Worm (Caenorhabditis elegans) whole organism, early embryonic: Measurements from ENCODE around the gene C31C9.7.

Source experiments
- B0310.2 ChIP-seq: sonication (generic microtip); optimal IDR thresholded peaks from 2 replicates; lab custom pipeline; 2016; ENCODE audit warnings: mild to moderate bottlenecking, missing genetic modification characterization, missing compliant biosample characterization
- F13C5.2 ChIP-seq: sonication (generic microtip); optimal IDR thresholded peaks from 2 replicates; lab custom pipeline; 2017; ENCODE audit warnings: mild to moderate bottlenecking, missing genetic modification characterization, inconsistent platforms, missing compliant biosample characterization
- aly-1 ChIP-seq: sonication (generic microtip); optimal IDR thresholded peaks from 2 replicates; lab custom pipeline; 2016; ENCODE audit warnings: missing genetic modification characterization, missing compliant biosample characterization
- ama-1 ChIP-seq: fragments of 150-350 bp; optimal IDR thresholded peaks from 2 replicates; lab custom pipeline; 2014
- ceh-13 ChIP-seq: fragments of 200-800 bp; sonication (Bioruptor generic); optimal IDR thresholded peaks from 2 replicates; lab custom pipeline; 2018; ENCODE audit warnings: mild to moderate bottlenecking, missing genetic modification characterization, missing compliant biosample characterization
- ceh-36 ChIP-seq: sonication (generic microtip); optimal IDR thresholded peaks from 2 replicates; lab custom pipeline; 2016; ENCODE audit warnings: missing genetic modification characterization, inconsistent platforms, missing compliant biosample characterization
- ets-7 ChIP-seq: sonication (generic microtip); optimal IDR thresholded peaks from 2 replicates; lab custom pipeline; 2016; ENCODE audit warnings: missing genotype, missing genetic modification characterization, missing compliant biosample characterization
- flt-1 ChIP-seq: fragments of 200-800 bp; sonication (Bioruptor generic); IDR thresholded peaks from 2 replicates; pipeline ENCODE4 v1.3.6; 2022; ENCODE audit warnings: missing genetic modification characterization, missing compliant biosample characterization
- hmbx-1 ChIP-seq: sonication (generic microtip); optimal IDR thresholded peaks from 2 replicates; lab custom pipeline; 2016; ENCODE audit warnings: mild to moderate bottlenecking, missing genetic modification characterization, missing compliant biosample characterization
- hmg-4 ChIP-seq: fragments of 200-800 bp; sonication (Bioruptor generic); optimal IDR thresholded peaks from 2 replicates; lab custom pipeline; 2018; ENCODE audit warnings: mild to moderate bottlenecking, missing genetic modification characterization, missing compliant biosample characterization
- hnd-1 ChIP-seq: sonication (generic microtip); optimal IDR thresholded peaks from 2 replicates; lab custom pipeline; 2016; ENCODE audit warnings: missing genetic modification characterization, missing compliant biosample characterization
- pes-1 ChIP-seq: fragments of 200-800 bp; sonication (Bioruptor generic); IDR thresholded peaks from 2 replicates; pipeline ENCODE4 v1.3.6; 2022; ENCODE audit warnings: missing genetic modification reagents, missing genetic modification characterization, missing compliant biosample characterization
- scrt-1 ChIP-seq: fragments of 200-800 bp; sonication (Bioruptor generic); IDR thresholded peaks from 2 replicates; pipeline ENCODE4 v1.3.6; 2022; ENCODE audit warnings: missing genetic modification characterization, missing compliant biosample characterization
- sea-1 ChIP-seq: fragments of 200-800 bp; sonication (Bioruptor generic); conservative IDR thresholded peaks from 2 replicates; pipeline ENCODE4 v1.3.6; 2022; ENCODE audit warnings: missing genetic modification characterization, missing compliant biosample characterization
- tbx-11 ChIP-seq: fragments of 200-800 bp; sonication (Bioruptor generic); IDR thresholded peaks from 2 replicates; pipeline ENCODE4 v1.3.6; 2022; ENCODE audit warnings: missing genetic modification characterization, missing compliant biosample characterization
- tbx-37 ChIP-seq: fragments of 200-800 bp; sonication (Bioruptor generic); conservative IDR thresholded peaks from 2 replicates; pipeline ENCODE4 v1.3.6; 2022; ENCODE audit warnings: missing genetic modification reagents, missing genetic modification characterization, missing compliant biosample characterization
- tra-4 ChIP-seq: sonication (generic microtip); optimal IDR thresholded peaks from 2 replicates; lab custom pipeline; 2017; ENCODE audit warnings: missing genetic modification characterization, missing compliant biosample characterization

The C31C9.7 gene

DNA sequence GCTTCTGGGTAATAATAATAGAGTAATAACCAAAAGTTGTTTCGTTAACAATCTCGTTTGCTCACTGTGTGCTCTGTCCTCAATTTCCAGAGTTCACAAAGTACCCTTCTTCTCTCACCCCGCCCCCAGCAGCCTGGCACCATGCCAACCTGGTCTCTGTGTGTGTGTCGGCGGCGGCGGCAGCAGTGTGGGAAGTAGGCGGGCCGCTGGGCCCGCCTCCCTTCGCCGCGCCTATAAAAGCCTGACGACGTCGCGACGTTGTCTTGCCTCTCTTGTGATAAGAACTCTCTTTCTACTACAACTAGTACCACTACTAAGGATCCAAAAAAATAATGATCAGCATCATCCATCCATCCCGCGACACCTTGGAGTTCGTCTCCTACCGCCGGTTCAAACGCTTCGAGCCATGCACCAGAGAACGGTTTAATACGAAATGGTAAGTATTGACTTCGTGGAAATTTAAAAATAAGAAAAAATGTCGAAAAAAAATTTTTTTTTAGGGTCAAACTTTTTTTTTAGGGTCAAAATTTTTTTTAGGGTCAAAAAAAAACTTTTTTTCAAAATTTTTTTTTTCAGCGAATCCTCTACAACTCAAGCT, at the start of gene C31C9.7:
Gene C31C9.7, plus strand, starts transcription at position 261 of the 598 bp plus-strand sequence.
- TF ChIP-seq F13C5.2 (tag; lab: Kevin White, UChicago) (no peak), hmg-4 (GFP tag; lab: Kevin White, UChicago) (no peak), flt-1 (GFP tag; lab: Robert Waterston, UW) (no peak), ama-1 (lab: Kevin White, UChicago) (no peak), scrt-1 (GFP tag; lab: Robert Waterston, UW) (no peak), tbx-37 (GFP tag; lab: Robert Waterston, UW) (no peak), sea-1 (no peak), hnd-1 (no peak), ceh-13 (no peak), pes-1 (GFP tag; lab: Robert Waterston, UW) (no peak), tra-4 (tag; lab: Kevin White, UChicago) (no peak), B0310.2 (tag; lab: Kevin White, UChicago) (no peak), tbx-11 (no peak), aly-1 (tag; lab: Kevin White, UChicago) (no peak), ets-7 (tag; lab: Kevin White, UChicago) (no peak), ceh-36 (tag; lab: Kevin White, UChicago) (no peak), hmbx-1 (tag; lab: Kevin White, UChicago) (no peak)

DNA sequence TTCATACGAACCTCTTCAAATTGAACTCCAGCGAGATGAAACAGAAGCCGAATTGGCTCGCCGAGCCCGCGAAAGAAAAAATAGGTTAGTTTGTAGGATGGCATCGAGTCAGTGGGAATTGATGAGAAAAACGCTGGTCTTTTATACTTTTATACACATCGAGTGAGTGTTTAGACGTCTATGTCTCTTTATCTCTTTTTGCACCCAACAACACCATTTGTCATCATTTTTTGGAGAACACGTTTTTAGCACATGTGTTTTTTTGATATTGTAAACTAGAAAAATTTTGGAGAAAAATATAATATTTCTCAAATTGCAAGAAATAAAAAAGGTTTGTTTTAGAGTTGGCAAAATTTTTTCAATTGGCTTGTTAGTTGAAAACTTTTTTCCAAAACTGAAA, 44.6 kb upstream of the C31C9.7 start, which contains the start of gene gst-16:
Gene gst-16, minus strand, starts transcription at position 111 of the 400 bp plus-strand sequence.
- TF ChIP-seq flt-1 (GFP tag; lab: Robert Waterston, UW): no peak
- no peak for TF ChIP-seq ets-7 (tag; lab: Kevin White, UChicago)
- TF ChIP-seq ama-1 (lab: Kevin White, UChicago): no peak
- no peak for TF ChIP-seq tbx-11
- TF ChIP-seq sea-1: no peak
- TF ChIP-seq hmg-4 (GFP tag; lab: Kevin White, UChicago): no peak
- no peak for TF ChIP-seq ceh-36 (tag; lab: Kevin White, UChicago)
- no peak for TF ChIP-seq pes-1 (GFP tag; lab: Robert Waterston, UW)
- no peak for TF ChIP-seq B0310.2 (tag; lab: Kevin White, UChicago)
- no peak for TF ChIP-seq hnd-1
- no peak for TF ChIP-seq F13C5.2 (tag; lab: Kevin White, UChicago)
- TF ChIP-seq tbx-37 (GFP tag; lab: Robert Waterston, UW): no peak
- TF ChIP-seq aly-1 (tag; lab: Kevin White, UChicago): no peak
- no peak for TF ChIP-seq hmbx-1 (tag; lab: Kevin White, UChicago)
- TF ChIP-seq ceh-13: no peak
- no peak for TF ChIP-seq tra-4 (tag; lab: Kevin White, UChicago)
- TF ChIP-seq scrt-1 (GFP tag; lab: Robert Waterston, UW): no peak

- TF ChIP-seq hmg-4 (GFP tag; lab: Kevin White, UChicago) (no peak), tbx-11 (no peak), flt-1 (GFP tag; lab: Robert Waterston, UW) (no peak), scrt-1 (GFP tag; lab: Robert Waterston, UW) (no peak)
Observed at ce11 chrII:13627001-13627400, 41.9 kb upstream of the C31C9.7 start, which contains the start of gene gst-19. gst-19 (minus strand) TSS chrII:13627145.

DNA sequence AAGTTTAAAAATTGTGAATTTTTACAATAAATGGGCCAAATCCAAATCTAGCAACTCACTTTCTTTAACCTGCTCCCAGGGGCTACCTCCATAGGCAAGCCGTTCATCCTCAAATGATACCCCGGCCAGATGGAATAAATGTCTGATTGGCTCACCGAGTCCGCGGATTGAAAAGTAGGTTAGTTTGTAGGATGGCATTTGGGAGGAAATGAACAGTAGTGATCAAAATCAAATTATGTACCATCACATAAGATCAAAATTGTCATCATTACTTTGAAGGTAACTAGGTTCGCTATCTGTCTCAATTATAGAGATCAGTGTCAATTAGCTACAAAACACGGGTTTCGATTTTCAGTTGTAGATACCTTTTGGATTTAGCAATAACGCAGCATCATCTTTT, 38.2 kb upstream of the C31C9.7 start, which contains the start of the genes gst-17 and gst-18:
Gene gst-17, minus strand, starts transcription at position 101 of the 400 bp plus-strand sequence.
Gene gst-18, minus strand, starts transcription at position 198 of the 400 bp plus-strand sequence.
- TF ChIP-seq B0310.2 (tag; lab: Kevin White, UChicago): no peak
- TF ChIP-seq tbx-11: no peak
- TF ChIP-seq tra-4 (tag; lab: Kevin White, UChicago): no peak
- TF ChIP-seq hnd-1: no peak
- TF ChIP-seq ets-7 (tag; lab: Kevin White, UChicago): no peak
- TF ChIP-seq F13C5.2 (tag; lab: Kevin White, UChicago): no peak
- no peak for TF ChIP-seq aly-1 (tag; lab: Kevin White, UChicago)
- TF ChIP-seq hmbx-1 (tag; lab: Kevin White, UChicago): no peak
- no peak for TF ChIP-seq ceh-36 (tag; lab: Kevin White, UChicago)
- TF ChIP-seq ama-1 (lab: Kevin White, UChicago): no peak

DNA sequence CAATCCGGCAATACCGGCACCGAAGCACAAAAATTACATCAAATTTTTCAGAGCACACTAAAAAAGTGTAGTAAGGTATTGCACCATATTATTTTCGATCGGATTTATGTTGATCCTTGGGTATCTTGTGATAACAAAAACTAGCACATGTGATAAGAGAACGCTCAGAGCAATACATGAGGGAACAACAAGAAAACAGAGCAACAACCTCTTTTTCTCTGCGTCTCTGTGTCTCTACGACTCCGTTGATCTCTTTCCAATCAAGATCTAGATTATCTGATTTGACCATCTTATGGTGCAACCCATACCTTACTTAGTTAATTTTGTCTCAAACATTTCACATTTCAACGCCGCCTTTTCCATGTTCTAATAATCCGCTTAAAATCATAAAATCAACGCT, 36.7 kb upstream of the C31C9.7 start, which contains the start of gene tag-10:
Gene tag-10, plus strand, starts transcription at position 347 of the 400 bp plus-strand sequence.
- TF ChIP-seq aly-1 (tag; lab: Kevin White, UChicago): no peak
- no peak for TF ChIP-seq tra-4 (tag; lab: Kevin White, UChicago)
- TF ChIP-seq ets-7 (tag; lab: Kevin White, UChicago): no peak
- TF ChIP-seq ama-1 (lab: Kevin White, UChicago): no peak
- TF ChIP-seq tbx-37 (GFP tag; lab: Robert Waterston, UW): no peak
- TF ChIP-seq pes-1 (GFP tag; lab: Robert Waterston, UW): no peak
- TF ChIP-seq hmg-4 (GFP tag; lab: Kevin White, UChicago): no peak
- no peak for TF ChIP-seq hmbx-1 (tag; lab: Kevin White, UChicago)
- no peak for TF ChIP-seq ceh-36 (tag; lab: Kevin White, UChicago)
- no peak for TF ChIP-seq sea-1
- no peak for TF ChIP-seq scrt-1 (GFP tag; lab: Robert Waterston, UW)
- TF ChIP-seq B0310.2 (tag; lab: Kevin White, UChicago): no peak
- TF ChIP-seq flt-1 (GFP tag; lab: Robert Waterston, UW): no peak
- no peak for TF ChIP-seq tbx-11
- no peak for TF ChIP-seq ceh-13
- no peak for TF ChIP-seq hnd-1

- TF ChIP-seq ets-7 (tag; lab: Kevin White, UChicago) (no peak), B0310.2 (tag; lab: Kevin White, UChicago) (peak; percentile 10)
Observed at ce11 chrII:13636596-13636995, 32.3 kb upstream of the C31C9.7 start.

DNA sequence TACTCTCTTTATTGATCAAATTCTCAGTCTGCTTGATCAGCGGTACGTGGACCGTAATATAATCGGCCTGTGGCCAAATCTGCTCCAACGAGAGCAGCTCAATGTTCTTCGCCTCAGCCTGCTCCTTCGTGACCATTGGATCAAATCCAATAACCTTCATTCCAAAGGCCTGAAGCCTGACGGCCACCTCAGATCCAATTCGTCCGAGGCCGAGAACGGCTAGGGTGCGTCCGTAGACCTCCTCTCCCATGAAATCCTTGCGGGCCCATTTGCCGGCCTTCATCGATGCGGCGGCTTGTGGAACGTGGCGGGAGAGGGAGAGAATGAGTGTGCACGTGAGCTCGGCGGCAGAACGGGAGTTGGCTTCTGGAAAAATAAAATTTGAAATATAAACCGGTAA, 31.4 kb upstream of the C31C9.7 start:
- peak; percentile 23 for TF ChIP-seq aly-1 (tag; lab: Kevin White, UChicago)
- no peak for TF ChIP-seq tbx-11
